Worm (Caenorhabditis elegans) whole organism, L3 larva: ENCODE measurements around the gene C46F9.6.

Experiments
- skn-1 ChIP-seq: fragments of 150-350 bp; optimal IDR thresholded peaks from 2 replicates; lab custom pipeline; 2014; ENCODE audit warnings: missing biosample characterization, missing genetic modification characterization
- unc-62 ChIP-seq: fragments of 150-350 bp; sonication (generic microtip); optimal IDR thresholded peaks from 4 replicates; lab custom pipeline; 2014; ENCODE audit warnings: missing biosample characterization, missing genetic modification reagents, missing genetic modification characterization

ce11 chrII:1899934-1900333 lies 1.9 kb downstream of the C46F9.6 start, which contains the start of gene math-24:
- TF ChIP-seq unc-62 (GFP tag; lab: Kevin White, UChicago): no peak
- TF ChIP-seq skn-1 (tag; lab: Kevin White, UChicago): no peak
